Fruit fly (Drosophila melanogaster) whole organism, embryonic: Measurements from ENCODE around the gene CG10435.

Experiments
- Ada2b ChIP-seq: fragments of 200-800 bp; sonication (Bioruptor generic); IDR thresholded peaks from 2 replicates; pipeline ENCODE4 v1.3.6; 2022; ENCODE audit warnings: missing biosample characterization, missing genetic modification characterization
- CG1024 ChIP-seq: fragments of 200-800 bp; sonication (Bioruptor generic); IDR thresholded peaks from 2 replicates; pipeline ENCODE4 v1.3.6; 2022; ENCODE audit warnings: missing biosample characterization, missing genetic modification characterization
- CG10366 ChIP-seq: fragments of 200-800 bp; sonication (Bioruptor generic); IDR thresholded peaks from 2 replicates; pipeline ENCODE4 v1.3.6; 2022; ENCODE audit warnings: missing biosample characterization, missing genetic modification characterization
- CG11456 ChIP-seq: fragments of 200-800 bp; sonication (Bioruptor generic); IDR thresholded peaks from 3 replicates; pipeline ENCODE4 v1.3.6; 2022; ENCODE audit warnings: missing biosample characterization, missing genetic modification characterization
- CG12155 ChIP-seq: fragments of 200-800 bp; sonication (Bioruptor generic); optimal IDR thresholded peaks from 3 replicates; lab custom pipeline; 2016; ENCODE audit warnings: missing biosample characterization, missing genetic modification characterization
- CG1233 ChIP-seq: fragments of 200-800 bp; sonication (Bioruptor generic); optimal IDR thresholded peaks from 4 replicates; lab custom pipeline; 2018; ENCODE audit warnings: missing biosample characterization, mild to moderate bottlenecking, missing genetic modification characterization
- CG1647 ChIP-seq: fragments of 200-800 bp; sonication (Bioruptor generic); optimal IDR thresholded peaks from 3 replicates; lab custom pipeline; 2016; ENCODE audit warnings: missing biosample characterization, missing genetic modification characterization
- CG17385 ChIP-seq: fragments of 200-800 bp; sonication (Bioruptor generic); optimal IDR thresholded peaks from 3 replicates; lab custom pipeline; 2018; ENCODE audit warnings: missing biosample characterization, mild to moderate bottlenecking, missing genetic modification characterization
- CG18476 ChIP-seq: fragments of 200-800 bp; sonication (Bioruptor generic); optimal IDR thresholded peaks from 2 replicates; lab custom pipeline; 2016; ENCODE audit warnings: missing biosample characterization, mild to moderate bottlenecking, missing genetic modification characterization
- CG2116 ChIP-seq: fragments of 200-800 bp; sonication (Bioruptor generic); optimal IDR thresholded peaks from 3 replicates; lab custom pipeline; 2018; ENCODE audit warnings: missing biosample characterization, mild to moderate bottlenecking, missing genetic modification characterization
- CG2129 ChIP-seq: fragments of 200-800 bp; sonication (Bioruptor generic); IDR thresholded peaks from 2 replicates; pipeline ENCODE4 v1.3.6; 2022; ENCODE audit warnings: missing biosample characterization, missing genetic modification characterization; ENCODE audit not compliant: partially characterized antibody
- CG2678 ChIP-seq: fragments of 200-800 bp; sonication (Bioruptor generic); optimal IDR thresholded peaks from 3 replicates; lab custom pipeline; 2019; ENCODE audit warnings: missing biosample characterization, mild to moderate bottlenecking, missing genetic modification characterization, moderate library complexity
- CG30431 ChIP-seq: fragments of 200-800 bp; sonication (Bioruptor generic); optimal IDR thresholded peaks from 2 replicates; lab custom pipeline; 2017; ENCODE audit warnings: missing biosample characterization, missing genetic modification characterization
- CG7928 ChIP-seq: fragments of 200-800 bp; sonication (Bioruptor generic); optimal IDR thresholded peaks from 2 replicates; lab custom pipeline; 2017; ENCODE audit warnings: missing biosample characterization, mild to moderate bottlenecking, missing genetic modification characterization
- CG9609 ChIP-seq: fragments of 200-800 bp; sonication (Bioruptor generic); optimal IDR thresholded peaks from 3 replicates; lab custom pipeline; 2016; ENCODE audit warnings: missing biosample characterization, missing genetic modification characterization
- CG9932 ChIP-seq: fragments of 200-800 bp; sonication (Bioruptor generic); IDR thresholded peaks from 2 replicates; pipeline ENCODE4 v1.3.6; 2022; ENCODE audit warnings: missing biosample characterization, missing genetic modification characterization
- E2f1 ChIP-seq: fragments of 200-800 bp; sonication (Bioruptor generic); IDR thresholded peaks from 2 replicates; pipeline ENCODE4 v1.3.6; 2022; ENCODE audit warnings: missing biosample characterization, missing genetic modification characterization
- Ets97D ChIP-seq: fragments of 200-800 bp; sonication (Bioruptor generic); optimal IDR thresholded peaks from 3 replicates; lab custom pipeline; 2016; ENCODE audit warnings: missing biosample characterization, missing genetic modification characterization
- Fer3 ChIP-seq: fragments of 200-800 bp; sonication (Bioruptor generic); optimal IDR thresholded peaks from 2 replicates; lab custom pipeline; 2018; ENCODE audit warnings: missing biosample characterization, mild to moderate bottlenecking, missing genetic modification characterization, moderate library complexity
- MBD-R2 ChIP-seq: fragments of 200-800 bp; sonication (Bioruptor generic); IDR thresholded peaks from 2 replicates; pipeline ENCODE4 v1.3.6; 2022; ENCODE audit warnings: missing biosample characterization, missing genetic modification characterization
- Mrtf ChIP-seq: fragments of 200-800 bp; sonication (Bioruptor generic); IDR thresholded peaks from 3 replicates; pipeline ENCODE4 v1.3.6; 2022; ENCODE audit warnings: missing biosample characterization, missing genetic modification characterization
- Optix ChIP-seq: fragments of 200-800 bp; sonication (Bioruptor generic); IDR thresholded peaks from 3 replicates; pipeline ENCODE4 v1.3.6; 2022; ENCODE audit warnings: missing biosample characterization, missing genetic modification characterization
- Trl ChIP-seq, 3 experiments: fragments of >200 bp in 2 of 3; fragments of 200-800 bp in 1 of 3; sonication (Bioruptor generic) in 1 of 3; optimal IDR thresholded peaks; 2 replicates in 1 of 3; 3 replicates in 2 of 3; lab custom pipeline; 2016 to 2017; ENCODE audit warnings: missing biosample characterization in 1 of 3, missing genetic modification characterization in 1 of 3
- abd-A ChIP-seq: fragments of 200-800 bp; sonication (Bioruptor generic); optimal IDR thresholded peaks from 3 replicates; lab custom pipeline; 2019; ENCODE audit warnings: missing biosample characterization, mild to moderate bottlenecking, missing genetic modification characterization, moderate library complexity
- al ChIP-seq: fragments of 200-800 bp; sonication (Bioruptor generic); IDR thresholded peaks from 2 replicates; pipeline ENCODE4 v1.3.6; 2022; ENCODE audit warnings: missing biosample characterization, missing genetic modification characterization
- cas ChIP-seq: fragments of 200-800 bp; sonication (Bioruptor generic); IDR thresholded peaks from 2 replicates; pipeline ENCODE4 v1.3.6; 2022; ENCODE audit warnings: missing biosample characterization, missing genetic modification characterization
- caup ChIP-seq: fragments of 200-800 bp; sonication (Bioruptor generic); optimal IDR thresholded peaks from 3 replicates; lab custom pipeline; 2017; ENCODE audit warnings: missing biosample characterization, mild to moderate bottlenecking, missing genetic modification characterization, moderate library complexity; ENCODE audit not compliant: severe bottlenecking
- chif ChIP-seq, 2 experiments: fragments of 200-800 bp; sonication (Bioruptor generic); optimal IDR thresholded peaks; 3 replicates each; lab custom pipeline; 2016; ENCODE audit warnings: missing biosample characterization in 2 of 2, missing genetic modification characterization in 2 of 2
- crp ChIP-seq, 2 experiments: fragments of 200-800 bp; sonication (Bioruptor generic); optimal IDR thresholded peaks; 2 replicates in 1 of 2; 3 replicates in 1 of 2; lab custom pipeline; 2017; ENCODE audit warnings: missing biosample characterization in 2 of 2, missing genetic modification characterization in 2 of 2, mild to moderate bottlenecking in 1 of 2, moderate library complexity in 1 of 2
- dm ChIP-seq: fragments of 200-800 bp; sonication (Bioruptor generic); optimal IDR thresholded peaks from 3 replicates; lab custom pipeline; 2016; ENCODE audit warnings: missing biosample characterization, missing genetic modification characterization
- fru ChIP-seq: fragments of >200 bp; optimal IDR thresholded peaks from 2 replicates; lab custom pipeline; 2017
- gsb ChIP-seq: fragments of 200-800 bp; sonication (Bioruptor generic); IDR thresholded peaks from 2 replicates; pipeline ENCODE4 v1.3.6; 2022; ENCODE audit warnings: missing biosample characterization, missing genetic modification characterization
- hbn ChIP-seq: fragments of 200-800 bp; sonication (Bioruptor generic); IDR thresholded peaks from 2 replicates; pipeline ENCODE4 v1.3.6; 2022; ENCODE audit warnings: missing biosample characterization, missing genetic modification characterization; ENCODE audit not compliant: partially characterized antibody
- insv ChIP-seq, 2 experiments: fragments of 200-800 bp; sonication (Bioruptor generic); optimal IDR thresholded peaks; 3 replicates each; lab custom pipeline; 2016 to 2018; ENCODE audit warnings: missing biosample characterization in 2 of 2, missing genetic modification characterization in 2 of 2
- lilli ChIP-seq: fragments of 200-800 bp; sonication (Bioruptor generic); optimal IDR thresholded peaks from 3 replicates; lab custom pipeline; 2016; ENCODE audit warnings: missing biosample characterization, missing genetic modification characterization
- lmd ChIP-seq: fragments of 200-800 bp; sonication (Bioruptor generic); IDR thresholded peaks from 2 replicates; pipeline ENCODE4 v1.3.6; 2022; ENCODE audit warnings: missing biosample characterization, missing genetic modification characterization
- mld ChIP-seq: fragments of 200-800 bp; sonication (Bioruptor generic); IDR thresholded peaks from 3 replicates; pipeline ENCODE4 v1.3.6; 2022; ENCODE audit warnings: missing biosample characterization, missing genetic modification characterization; ENCODE audit not compliant: partially characterized antibody
- p53 ChIP-seq: fragments of 200-800 bp; sonication (Bioruptor generic); optimal IDR thresholded peaks from 2 replicates; lab custom pipeline; 2016; ENCODE audit warnings: missing biosample characterization, missing genetic modification characterization
- pan ChIP-seq, 4 experiments: fragments of >200 bp in 3 of 4; fragments of 200-800 bp in 1 of 4; sonication (Bioruptor generic) in 1 of 4; optimal IDR thresholded peaks in 3 of 4; IDR thresholded peaks in 1 of 4; 2 replicates each; pipeline versions ENCODE4 v1.3.6 to Lab custom; 2017 to 2022; ENCODE audit warnings: missing biosample characterization in 2 of 4, missing genetic modification characterization in 2 of 4, mixed read lengths in 1 of 4
- pho ChIP-seq: fragments of 200-800 bp; sonication (Bioruptor generic); optimal IDR thresholded peaks from 2 replicates; lab custom pipeline; 2016; ENCODE audit warnings: missing biosample characterization, missing genetic modification characterization
- prd ChIP-seq, 3 experiments: fragments of >200 bp in 2 of 3; fragments of 200-800 bp in 1 of 3; sonication (Bioruptor generic) in 1 of 3; optimal IDR thresholded peaks in 2 of 3; IDR thresholded peaks in 1 of 3; 2 replicates in 2 of 3; 3 replicates in 1 of 3; pipeline versions ENCODE4 v1.3.6 to Lab custom; 2017 to 2022; ENCODE audit warnings: missing biosample characterization in 1 of 3, missing genetic modification characterization in 1 of 3
- sob ChIP-seq: fragments of 200-800 bp; sonication (Bioruptor generic); IDR thresholded peaks from 2 replicates; pipeline ENCODE4 v1.3.6; 2022; ENCODE audit warnings: missing biosample characterization, missing genetic modification characterization
- tll ChIP-seq, 2 experiments: fragments of 200-800 bp in 1 of 2; fragments of >200 bp in 1 of 2; sonication (Bioruptor generic) in 1 of 2; optimal IDR thresholded peaks; 2 replicates each; lab custom pipeline; 2017 to 2019; ENCODE audit warnings: missing biosample characterization in 2 of 2, missing genetic modification characterization in 2 of 2, mild to moderate bottlenecking in 1 of 2, moderate library complexity in 1 of 2
- usp ChIP-seq: fragments of >200 bp; optimal IDR thresholded peaks from 2 replicates; lab custom pipeline; 2017; ENCODE audit warnings: missing biosample characterization, missing genetic modification characterization
- wek ChIP-seq: fragments of 200-800 bp; sonication (Bioruptor generic); optimal IDR thresholded peaks from 3 replicates; lab custom pipeline; 2018; ENCODE audit warnings: missing biosample characterization, mild to moderate bottlenecking, missing genetic modification characterization, moderate library complexity
- z ChIP-seq: fragments of 200-800 bp; sonication (Bioruptor generic); IDR thresholded peaks from 3 replicates; pipeline ENCODE4 v1.3.6; 2022; ENCODE audit warnings: missing biosample characterization, missing genetic modification characterization

CG10435 gene

DNA sequence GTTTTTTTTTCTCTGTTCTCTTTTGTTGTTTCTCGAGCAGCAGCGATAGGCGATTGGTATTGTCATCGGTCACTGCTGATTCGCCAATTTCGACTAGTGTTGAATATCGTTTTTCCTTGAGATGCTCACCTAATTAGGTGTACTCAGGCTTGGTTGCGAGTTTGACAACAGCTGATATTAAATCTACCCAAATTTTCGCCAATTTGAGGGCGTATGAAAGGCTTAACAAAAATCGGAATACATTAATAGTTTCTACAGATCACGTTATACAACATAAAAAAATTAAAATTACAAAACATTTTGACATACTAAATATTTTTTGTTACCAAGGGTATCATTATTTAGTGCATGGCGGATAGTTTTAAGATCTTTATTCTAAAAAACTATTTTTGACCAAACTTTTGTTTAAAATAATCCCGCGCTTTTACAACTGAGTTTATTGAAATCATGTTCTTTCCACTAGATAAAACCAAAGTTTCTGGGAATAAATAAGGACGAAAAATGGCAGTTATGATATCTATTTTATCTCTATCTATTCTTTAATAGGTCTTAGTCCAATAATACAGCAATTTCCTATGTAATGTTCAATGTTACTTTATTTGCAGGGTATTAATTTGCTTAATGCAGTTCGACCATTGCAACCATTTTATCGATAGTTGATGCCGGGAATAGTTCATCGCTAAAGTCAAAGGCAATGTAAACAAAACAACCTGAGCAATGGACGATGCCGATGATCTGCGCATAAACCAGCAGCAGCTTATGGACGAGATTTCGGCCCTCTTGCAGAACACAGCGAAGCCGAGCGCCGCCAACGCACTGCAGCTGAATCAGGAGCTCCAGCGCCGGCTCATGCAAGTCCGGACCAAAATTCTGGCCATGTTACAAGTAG, at the start of gene CG10435, which contains the start of gene Pbp95 (continued):
- TF ChIP-seq gsb (GFP tag; lab: Robert Waterston, UW) (0 out of 2 replicates have a peak, but pooled peaks have one; percentile 20), sob (peak; percentile 72), pan (optimal IDR thresholded peaks at IDR 0.05; lab: Kevin White, UChicago) (no peak), pan (GFP tag; optimal IDR thresholded peaks at IDR 0.05 in 1 of 2, IDR thresholded peaks at IDR 0.05 in 1 of 2) (peak in 1 of 2 experiments; percentile 44), CG9609 (peak; percentile 38), insv (GFP tag; optimal IDR thresholded peaks at IDR 0.05; lab: Kevin White, UChicago) (peak in 1 of 2 experiments; percentile 32), CG2678 (tag; lab: Kevin White, UChicago) (no peak), CG1024 (GFP tag; lab: Robert Waterston, UW) (0 out of 2 replicates have a peak, but pooled peaks have one; percentile 39), Ets97D (peak; percentile 51), CG9932 (GFP tag; lab: Robert Waterston, UW) (peak; percentile 79), usp (GFP tag; lab: Kevin White, UChicago) (no peak), CG30431 (peak; percentile 7), CG11456 (GFP tag; lab: Robert Waterston, UW) (peak; percentile 66), lmd (GFP tag; lab: Robert Waterston, UW) (peak; percentile 38; the same call in 1 of the 2 replicates), Fer3 (tag; lab: Kevin White, UChicago) (peak; percentile 21), wek (GFP tag; lab: Kevin White, UChicago) (peak; percentile 88), crp (GFP tag; optimal IDR thresholded peaks at IDR 0.05; lab: Kevin White, UChicago) (peak; percentile 35 to 88), tll (GFP tag; optimal IDR thresholded peaks at IDR 0.05; lab: Kevin White, UChicago) (peak in 1 of 2 experiments; percentile 98), Mrtf (GFP tag; lab: Robert Waterston, UW) (0 out of 3 replicates have a peak, but pooled peaks have one; percentile 45), CG7928 (no peak), chif (GFP tag; optimal IDR thresholded peaks at IDR 0.05; lab: Kevin White, UChicago) (peak in 1 of 2 experiments; percentile 51), CG17385 (GFP tag; lab: Kevin White, UChicago) (no peak), Optix (peak; percentile 5; the same call in 1 of the 3 replicates), caup (GFP tag; lab: Kevin White, UChicago) (peak; percentile 31), al (GFP tag; lab: Robert Waterston, UW) (peak; percentile 53), abd-A (tag; lab: Kevin White, UChicago) (no peak), CG1233 (GFP tag; lab: Kevin White, UChicago) (no peak), z (no peak), E2f1 (GFP tag; lab: Robert Waterston, UW) (no peak), pho (GFP tag; lab: Kevin White, UChicago) (peak; percentile 59), lilli (peak; percentile 79), cas (peak; percentile 61), CG1647 (peak; percentile 42), CG18476 (GFP tag; lab: Kevin White, UChicago) (peak; percentile 39), hbn (GFP tag; lab: Robert Waterston, UW) (peak; percentile 75), fru (no peak), prd (optimal IDR thresholded peaks at IDR 0.05; lab: Kevin White, UChicago) (no peak), prd (GFP tag; IDR thresholded peaks at IDR 0.05; lab: Robert Waterston, UW) (peak; percentile 39; the same call in 1 of the 3 replicates), CG2129 (peak; percentile 56), p53 (GFP tag; lab: Kevin White, UChicago) (peak; percentile 24), Trl (optimal IDR thresholded peaks at IDR 0.05; lab: Kevin White, UChicago) (no peak), Trl (GFP tag; optimal IDR thresholded peaks at IDR 0.05; lab: Kevin White, UChicago) (peak; percentile 57), Ada2b (peak; percentile 35; the same call in 1 of the 2 replicates), CG2116 (GFP tag; lab: Kevin White, UChicago) (peak; percentile 56), CG10366 (peak; percentile 30), MBD-R2 (GFP tag; lab: Robert Waterston, UW) (peak; percentile 79), dm (peak; percentile 28), mld (GFP tag; lab: Robert Waterston, UW) (0 out of 3 replicates have a peak, but pooled peaks have one; percentile 51), CG12155 (peak; percentile 55)
